Fruit fly (Drosophila melanogaster): ENCODE measurements around the gene CG34150.
A peak's percentile ranks its signal among the peaks of the same experiment; 100 is the strongest.

CG34150 gene

DNA sequence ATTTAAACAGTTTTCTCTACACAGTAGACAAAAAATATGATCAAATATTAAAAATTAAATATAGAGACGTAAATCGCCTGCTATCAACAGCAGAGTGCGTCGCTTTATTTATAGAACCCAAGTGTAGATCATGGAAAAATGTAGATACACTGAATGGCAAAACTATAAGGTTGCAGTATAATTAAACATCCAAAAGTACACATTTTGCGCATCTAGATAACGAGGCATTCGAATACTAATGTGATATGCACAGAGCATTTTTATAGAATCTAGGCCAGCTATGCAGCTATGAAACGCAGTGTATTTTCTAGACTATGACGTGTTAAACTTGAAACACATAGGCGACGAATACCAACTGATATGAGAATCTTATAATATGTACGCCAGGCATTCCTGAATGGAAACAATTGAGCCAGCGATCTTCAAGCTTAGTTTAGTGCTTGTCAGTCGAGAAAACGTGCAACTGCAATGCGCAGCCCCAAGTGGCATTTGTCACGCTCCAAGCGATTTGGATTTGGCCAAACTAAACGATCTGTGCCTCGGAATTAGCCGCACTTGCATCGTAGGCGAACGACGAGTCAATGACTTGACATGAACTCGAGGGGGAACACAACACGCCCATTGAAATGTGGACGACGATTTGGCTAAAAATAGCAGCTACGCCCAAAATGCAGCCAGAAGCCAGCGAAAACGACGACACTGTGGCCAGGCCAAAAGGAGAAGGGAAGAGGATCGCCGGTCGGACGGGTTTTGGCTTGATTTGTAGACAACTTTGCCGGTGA lies 3.0 kb upstream of the CG34150 start (continued):
- TF ChIP-seq grau (tag; optimal IDR thresholded peaks at IDR 0.05) (peak; percentile 91), CG13775 (GFP tag; optimal IDR thresholded peaks at IDR 0.05) (peak; percentile 75), Dref (GFP tag; IDR thresholded peaks at IDR 0.05) (no peak), caup (GFP tag; optimal IDR thresholded peaks at IDR 0.05; ENCODE audit: severe bottlenecking) (peak; percentile 90), CG9876 (GFP tag; optimal IDR thresholded peaks at IDR 0.05) (peak; percentile 50), Usf (GFP tag; optimal IDR thresholded peaks at IDR 0.05) (peak; percentile 60), oc (tag; optimal IDR thresholded peaks at IDR 0.05) (peak; percentile 89), C15 (GFP tag; IDR thresholded peaks at IDR 0.05) (peak; percentile 83), onecut (GFP tag; IDR thresholded peaks at IDR 0.05) (peak; percentile 73), Nf-YA (GFP tag; IDR thresholded peaks at IDR 0.05) (peak; percentile 82), CG2875 (GFP tag; optimal IDR thresholded peaks at IDR 0.05) (peak; percentile 77), CG7786 (GFP tag; optimal IDR thresholded peaks at IDR 0.05) (peak; percentile 92), CG4707 (GFP tag; optimal IDR thresholded peaks at IDR 0.05) (peak; percentile 69), croc (GFP tag; conservative IDR thresholded peaks at IDR 0.05) (peak; percentile 58; the same call in 2 of the 3 replicates), seq (GFP tag; IDR thresholded peaks at IDR 0.05) (peak; percentile 92), tgo (GFP tag; IDR thresholded peaks at IDR 0.05) (peak; percentile 83), cwo (GFP tag; optimal IDR thresholded peaks at IDR 0.05) (peak; percentile 85), br (optimal IDR thresholded peaks at IDR 0.05) (no peak), HLH3B (GFP tag; IDR thresholded peaks at IDR 0.05) (peak; percentile 89), rib (GFP tag; IDR thresholded peaks at IDR 0.05) (peak; percentile 83), da (GFP tag; optimal IDR thresholded peaks at IDR 0.05) (peak; percentile 68), sug (tag; optimal IDR thresholded peaks at IDR 0.05) (peak; percentile 76), vvl (GFP tag; IDR thresholded peaks at IDR 0.05) (peak; percentile 95), HHEX (GFP tag; optimal IDR thresholded peaks at IDR 0.05) (peak; percentile 90), gsb (GFP tag; IDR thresholded peaks at IDR 0.05) (peak; percentile 87), Dbx (GFP tag; IDR thresholded peaks at IDR 0.05) (peak; percentile 90), Adf1 (GFP tag; IDR thresholded peaks at IDR 0.05) (peak; percentile 65), run (tag; optimal IDR thresholded peaks at IDR 0.05) (peak; percentile 59), CG6272 (GFP tag; IDR thresholded peaks at IDR 0.05) (peak; percentile 81), zfh2 (GFP tag; optimal IDR thresholded peaks at IDR 0.05) (peak; percentile 89), fd102C (GFP tag; optimal IDR thresholded peaks at IDR 0.05) (no peak), eyg (GFP tag; optimal IDR thresholded peaks at IDR 0.05) (peak; percentile 64), trem (tag; optimal IDR thresholded peaks at IDR 0.05) (peak; percentile 27), kay (GFP tag; optimal IDR thresholded peaks at IDR 0.05) (peak; percentile 73), NfI (GFP tag; optimal IDR thresholded peaks at IDR 0.05) (peak; percentile 93), Oli (tag; optimal IDR thresholded peaks at IDR 0.05) (peak; percentile 89), CG13287 (GFP tag; IDR thresholded peaks at IDR 0.05; ENCODE audit: partially characterized antibody) (no peak), Bdp1 (GFP tag; optimal IDR thresholded peaks at IDR 0.05) (peak; percentile 70), Side (GFP tag; optimal IDR thresholded peaks at IDR 0.05) (peak; percentile 78), CG18476 (GFP tag; optimal IDR thresholded peaks at IDR 0.05) (peak; percentile 83), MTF-1 (GFP tag; optimal IDR thresholded peaks at IDR 0.05; ENCODE audit: borderline replicate concordance) (peak; percentile 78), zen (tag; optimal IDR thresholded peaks at IDR 0.05) (peak; percentile 49), Mes4 (GFP tag; optimal IDR thresholded peaks at IDR 0.05) (peak; percentile 77), tio (GFP tag; optimal IDR thresholded peaks at IDR 0.05) (peak; percentile 79), ase (GFP tag; IDR thresholded peaks at IDR 0.05) (peak; percentile 90), Lim3 (GFP tag; IDR thresholded peaks at IDR 0.05) (peak; percentile 47; the same call in 1 of the 2 replicates), CG8924 (tag; optimal IDR thresholded peaks at IDR 0.05) (peak; percentile 86), CG12942 (GFP tag; optimal IDR thresholded peaks at IDR 0.05) (peak; percentile 79), CG10543 (GFP tag; optimal IDR thresholded peaks at IDR 0.05) (peak; percentile 69), luna (GFP tag; optimal IDR thresholded peaks at IDR 0.05) (peak; percentile 69)

Measured in whole organism, embryonic.